Worm (Caenorhabditis elegans): ENCODE results near the gene smoc-1.

DNA sequence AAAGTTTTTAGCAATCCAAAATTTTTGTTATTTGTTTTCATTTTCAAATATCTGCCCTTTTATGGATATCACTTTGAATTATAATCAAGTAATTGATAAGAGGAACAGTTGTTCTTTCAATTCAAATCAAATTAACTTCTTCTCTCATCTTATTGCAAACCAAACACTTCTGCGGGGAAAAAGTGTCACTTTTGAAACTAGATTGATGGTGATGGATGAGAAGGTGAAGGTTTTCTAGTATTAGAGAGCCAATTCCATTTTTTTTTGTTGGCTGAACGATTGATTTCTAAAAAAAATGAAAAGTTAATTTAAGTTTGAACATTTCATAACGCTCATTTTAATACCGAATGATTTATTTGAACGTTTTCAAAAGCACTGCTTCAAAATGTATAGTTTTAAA is 22.4 kb downstream of the smoc-1 start:
- TF ChIP-seq efl-1 (GFP tag; optimal IDR thresholded peaks at IDR 0.05) (no peak), ZK185.1 (tag; optimal IDR thresholded peaks at IDR 0.05; ENCODE audit: poor library complexity, severe bottlenecking) (no peak), F55B11.4 (tag; optimal IDR thresholded peaks at IDR 0.05; ENCODE audit: borderline replicate concordance, insufficient read depth) (no peak), zfh-2 (GFP tag; conservative IDR thresholded peaks at IDR 0.05) (no peak), snpc-1.1 (tag; optimal IDR thresholded peaks at IDR 0.05; ENCODE audit: insufficient read depth) (no peak)
